Fruit fly (Drosophila melanogaster): ENCODE measurements around the gene Aps.

- TF ChIP-seq CG8159 (tag; optimal IDR thresholded peaks at IDR 0.05) (peak; percentile 72), CG8301 (tag; optimal IDR thresholded peaks at IDR 0.05) (peak; percentile 50), CG10348 (GFP tag; IDR thresholded peaks at IDR 0.05) (no peak), CG34367 (tag; optimal IDR thresholded peaks at IDR 0.05) (peak; percentile 47), Pif1A (GFP tag; optimal IDR thresholded peaks at IDR 0.05) (peak; percentile 57)
Observed at dm6 chr3L:10927953-10928352, 29.0 kb upstream of the Aps start.

Measured in whole organism, pupa.